Worm (Caenorhabditis elegans) whole organism, L3 larva: ENCODE measurements around the gene hsp-16.2.

ENCODE experiments used
- R02D3.7 ChIP-seq: fragments of 150-350 bp; optimal IDR thresholded peaks from 2 replicates; lab custom pipeline; 2014; ENCODE audit warnings: missing biosample characterization, missing genetic modification characterization
- ZK546.5 ChIP-seq: sonication (generic microtip); optimal IDR thresholded peaks from 2 replicates; lab custom pipeline; 2017; ENCODE audit warnings: missing biosample characterization, missing genetic modification characterization
- aly-2 ChIP-seq: fragments of 150-350 bp; optimal IDR thresholded peaks from 2 replicates; lab custom pipeline; 2014; ENCODE audit warnings: missing biosample characterization, missing genetic modification characterization
- ceh-16 ChIP-seq: sonication (generic microtip); optimal IDR thresholded peaks from 2 replicates; lab custom pipeline; 2017; ENCODE audit warnings: missing biosample characterization, missing genetic modification characterization
- ceh-28 ChIP-seq: fragments of 150-350 bp; optimal IDR thresholded peaks from 2 replicates; lab custom pipeline; 2014; ENCODE audit warnings: missing biosample characterization, missing genetic modification reagents, missing genetic modification characterization
- ceh-82 ChIP-seq: fragments of 150-350 bp; optimal IDR thresholded peaks from 2 replicates; lab custom pipeline; 2014; ENCODE audit warnings: missing biosample characterization, missing genetic modification characterization
- ceh-9 ChIP-seq: sonication (generic microtip); optimal IDR thresholded peaks from 2 replicates; lab custom pipeline; 2018; ENCODE audit warnings: missing biosample characterization, missing genetic modification characterization
- daf-12 ChIP-seq: fragments of 150-350 bp; optimal IDR thresholded peaks from 2 replicates; lab custom pipeline; 2014; ENCODE audit warnings: missing biosample characterization, missing genetic modification reagents, missing genetic modification characterization
- egl-27 ChIP-seq: sonication (generic microtip); optimal IDR thresholded peaks from 4 replicates; lab custom pipeline; 2017; ENCODE audit warnings: missing biosample characterization, missing genetic modification reagents, missing genetic modification characterization
- elt-2 ChIP-seq: sonication (generic microtip); optimal IDR thresholded peaks from 2 replicates; lab custom pipeline; 2016; ENCODE audit warnings: missing genetic modification reagents, mild to moderate bottlenecking, missing genetic modification characterization, missing compliant biosample characterization
- elt-3 ChIP-seq, 3 experiments: fragments of 150-350 bp in 1 of 3; sonication (generic microtip) in 2 of 3; optimal IDR thresholded peaks; 2 replicates in 2 of 3; 4 replicates in 1 of 3; lab custom pipeline; 2014 to 2017; ENCODE audit warnings: missing biosample characterization in 3 of 3, missing genetic modification characterization in 3 of 3
- eor-1 ChIP-seq, 2 experiments: fragments of 150-350 bp; optimal IDR thresholded peaks; 2 replicates each; lab custom pipeline; 2014 to 2018; ENCODE audit warnings: missing biosample characterization in 2 of 2, missing genetic modification characterization in 2 of 2
- fkh-10 ChIP-seq: sonication (generic microtip); optimal IDR thresholded peaks from 2 replicates; lab custom pipeline; 2017; ENCODE audit warnings: missing biosample characterization, missing genetic modification reagents, missing genetic modification characterization
- fkh-2 ChIP-seq: fragments of 150-350 bp; optimal IDR thresholded peaks from 2 replicates; lab custom pipeline; 2014; ENCODE audit warnings: missing biosample characterization, missing genetic modification reagents, missing genetic modification characterization
- hmg-11 ChIP-seq: sonication (generic microtip); optimal IDR thresholded peaks from 2 replicates; lab custom pipeline; 2016; ENCODE audit warnings: missing genetic modification characterization, missing compliant biosample characterization
- jun-1 ChIP-seq: fragments of 150-350 bp; optimal IDR thresholded peaks from 2 replicates; lab custom pipeline; 2014; ENCODE audit warnings: missing biosample characterization, missing genetic modification reagents, missing genetic modification characterization
- lin-15B ChIP-seq: fragments of 150-350 bp; optimal IDR thresholded peaks from 2 replicates; lab custom pipeline; 2014; ENCODE audit warnings: missing biosample characterization, missing genetic modification characterization
- lin-39 ChIP-seq: fragments of 150-350 bp; optimal IDR thresholded peaks from 2 replicates; lab custom pipeline; 2018; ENCODE audit warnings: missing biosample characterization, missing genetic modification reagents, missing genetic modification characterization
- lsy-12 ChIP-seq: sonication (generic microtip); optimal IDR thresholded peaks from 2 replicates; lab custom pipeline; 2016; ENCODE audit warnings: mild to moderate bottlenecking, missing genetic modification characterization, missing compliant biosample characterization
- mdl-1 ChIP-seq: fragments of 150-350 bp; optimal IDR thresholded peaks from 2 replicates; lab custom pipeline; 2014; ENCODE audit warnings: missing biosample characterization, missing genetic modification characterization
- mml-1 ChIP-seq: fragments of 150-350 bp; sonication (generic microtip); optimal IDR thresholded peaks from 3 replicates; lab custom pipeline; 2014; ENCODE audit warnings: missing biosample characterization, missing genetic modification characterization
- nfya-1 ChIP-seq: sonication (generic microtip); optimal IDR thresholded peaks from 2 replicates; lab custom pipeline; 2017; ENCODE audit warnings: missing genetic modification characterization, mild to moderate bottlenecking, missing compliant biosample characterization, antibody characterized with exemption, moderate library complexity; ENCODE audit not compliant: insufficient read depth
- nhr-11 ChIP-seq: fragments of 150-350 bp; optimal IDR thresholded peaks from 2 replicates; lab custom pipeline; 2014; ENCODE audit warnings: missing biosample characterization, missing genetic modification characterization
- nhr-23 ChIP-seq: fragments of 150-350 bp; optimal IDR thresholded peaks from 2 replicates; lab custom pipeline; 2014; ENCODE audit warnings: missing biosample characterization, missing genetic modification reagents, missing genetic modification characterization
- nhr-237 ChIP-seq: fragments of 150-350 bp; optimal IDR thresholded peaks from 2 replicates; lab custom pipeline; 2014; ENCODE audit warnings: missing biosample characterization, missing genetic modification characterization
- nhr-25 ChIP-seq: sonication (generic microtip); optimal IDR thresholded peaks from 2 replicates; lab custom pipeline; 2017; ENCODE audit warnings: missing biosample characterization, missing genetic modification characterization
- nhr-28 ChIP-seq: fragments of 150-350 bp; optimal IDR thresholded peaks from 2 replicates; lab custom pipeline; 2014; ENCODE audit warnings: missing biosample characterization, missing genetic modification characterization
- nhr-43 ChIP-seq: sonication (generic microtip); optimal IDR thresholded peaks from 2 replicates; lab custom pipeline; 2016; ENCODE audit warnings: mild to moderate bottlenecking, missing genetic modification characterization, missing compliant biosample characterization; ENCODE audit not compliant: poor library complexity, severe bottlenecking
- nhr-67 ChIP-seq: fragments of 150-350 bp; optimal IDR thresholded peaks from 2 replicates; lab custom pipeline; 2014; ENCODE audit warnings: missing biosample characterization, missing genetic modification characterization
- nhr-76 ChIP-seq: fragments of 150-350 bp; sonication (generic microtip); optimal IDR thresholded peaks from 5 replicates; lab custom pipeline; 2014; ENCODE audit warnings: missing biosample characterization, missing genetic modification characterization
- nhr-77 ChIP-seq: fragments of 150-350 bp; optimal IDR thresholded peaks from 2 replicates; lab custom pipeline; 2014; ENCODE audit warnings: missing biosample characterization, missing genetic modification characterization
- pha-4 ChIP-seq: fragments of 150-350 bp; optimal IDR thresholded peaks from 2 replicates; lab custom pipeline; 2014; ENCODE audit warnings: missing biosample characterization, missing genetic modification reagents, missing genetic modification characterization
- pqm-1 ChIP-seq: fragments of 150-350 bp; optimal IDR thresholded peaks from 2 replicates; lab custom pipeline; 2017; ENCODE audit warnings: missing biosample characterization, missing genetic modification characterization, inconsistent platforms
- sea-2 ChIP-seq: fragments of 150-350 bp; sonication (generic microtip); optimal IDR thresholded peaks from 4 replicates; lab custom pipeline; 2014; ENCODE audit warnings: missing biosample characterization, missing genetic modification reagents, missing genetic modification characterization
- skn-1 ChIP-seq: fragments of 150-350 bp; optimal IDR thresholded peaks from 2 replicates; lab custom pipeline; 2014; ENCODE audit warnings: missing biosample characterization, missing genetic modification characterization
- snpc-4 ChIP-seq: fragments of 150-350 bp; optimal IDR thresholded peaks from 2 replicates; lab custom pipeline; 2014; ENCODE audit warnings: missing biosample characterization, missing genetic modification characterization
- tbx-2 ChIP-seq: sonication (generic microtip); optimal IDR thresholded peaks from 2 replicates; lab custom pipeline; 2016; ENCODE audit warnings: mild to moderate bottlenecking, missing genetic modification characterization, missing compliant biosample characterization
- unc-39 ChIP-seq: sonication (generic microtip); optimal IDR thresholded peaks from 4 replicates; lab custom pipeline; 2017; ENCODE audit warnings: missing biosample characterization, missing genetic modification characterization
- unc-62 ChIP-seq: fragments of 150-350 bp; sonication (generic microtip); optimal IDR thresholded peaks from 4 replicates; lab custom pipeline; 2014; ENCODE audit warnings: missing biosample characterization, missing genetic modification reagents, missing genetic modification characterization
- zag-1 ChIP-seq: fragments of 150-350 bp; optimal IDR thresholded peaks from 2 replicates; lab custom pipeline; 2014; ENCODE audit warnings: missing biosample characterization, missing genetic modification characterization
- ztf-11 ChIP-seq: fragments of 150-350 bp; optimal IDR thresholded peaks from 2 replicates; lab custom pipeline; 2014; ENCODE audit warnings: missing biosample characterization, missing genetic modification characterization
- ztf-4 ChIP-seq: fragments of 150-350 bp; optimal IDR thresholded peaks from 2 replicates; lab custom pipeline; 2014; ENCODE audit warnings: missing biosample characterization, missing genetic modification characterization

Gene hsp-16.2

DNA sequence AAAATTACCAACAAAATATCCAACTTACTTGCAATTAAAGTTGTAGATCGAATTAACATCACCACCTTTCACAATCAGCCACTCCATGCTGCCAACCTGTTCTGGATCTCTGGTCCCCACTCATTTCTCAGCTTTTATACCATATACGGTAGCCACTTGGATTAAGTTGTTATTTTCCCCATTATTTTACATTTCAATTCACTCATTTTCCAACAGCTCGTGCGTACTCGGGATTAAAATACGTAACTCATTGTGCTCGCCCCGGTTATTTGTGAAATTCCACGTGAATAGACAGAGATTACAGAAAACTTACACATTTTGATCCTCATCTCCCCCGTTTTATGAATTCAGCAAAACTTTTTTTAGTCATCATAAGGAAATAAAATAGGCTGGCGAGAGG lies 1.7 kb downstream of the hsp-16.2 start, which contains the start of gene srt-41:
Gene srt-41 (minus strand): TSS at position 101 of the 400 bp plus-strand sequence.
- TF ChIP-seq skn-1 (tag; lab: Kevin White, UChicago): no peak
- no peak for TF ChIP-seq fkh-10 (GFP tag; lab: Kevin White, UChicago)
- TF ChIP-seq mdl-1: no peak
- TF ChIP-seq mml-1 (tag; lab: Kevin White, UChicago): no peak
- TF ChIP-seq ceh-28 (tag; lab: Kevin White, UChicago): no peak
- TF ChIP-seq nhr-28 (tag; lab: Kevin White, UChicago): no peak
- TF ChIP-seq nhr-67 (tag; lab: Kevin White, UChicago): no peak
- TF ChIP-seq ZK546.5: no peak
- no peak for TF ChIP-seq nhr-237
- no peak for TF ChIP-seq hmg-11 (tag; lab: Kevin White, UChicago)
- no peak for TF ChIP-seq eor-1 (tag; optimal IDR thresholded peaks at IDR 0.05; lab: Kevin White, UChicago)
- TF ChIP-seq jun-1 (tag; lab: Kevin White, UChicago): no peak
- no peak for TF ChIP-seq zag-1
- TF ChIP-seq snpc-4: no peak
- TF ChIP-seq, all 47 proteins: peak for 0

DNA sequence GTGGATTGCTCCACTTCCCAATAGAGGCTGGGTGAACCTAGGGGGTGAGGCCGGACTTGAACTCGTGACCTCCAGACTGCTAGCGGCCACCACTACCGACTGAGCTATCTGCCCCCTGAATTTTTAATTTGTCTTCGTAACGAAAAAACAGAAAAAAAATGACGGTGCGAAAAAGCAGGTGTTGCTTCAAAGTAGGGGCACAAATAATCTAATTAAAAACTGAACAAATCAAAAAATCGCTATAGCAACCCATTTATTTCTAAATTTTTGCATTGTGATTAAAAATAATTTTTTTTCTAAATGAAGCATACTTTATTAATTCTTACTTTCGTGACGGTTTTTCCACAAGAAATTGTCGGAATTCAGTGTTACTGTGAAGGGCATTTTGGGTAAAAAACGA lies 6.9 kb downstream of the hsp-16.2 start, which contains the start of gene F36H9.10:
Gene F36H9.10 (plus strand): TSS at position 301 of the 400 bp plus-strand sequence.
- TF ChIP-seq nhr-25 (tag; lab: Kevin White, UChicago): no peak
- TF ChIP-seq sea-2 (GFP tag; lab: Kevin White, UChicago): no peak
- no peak for TF ChIP-seq nfya-1 (tag; lab: Kevin White, UChicago)
- TF ChIP-seq unc-39 (tag; lab: Kevin White, UChicago): no peak
- TF ChIP-seq ztf-4: no peak
- no peak for TF ChIP-seq unc-62 (GFP tag; lab: Kevin White, UChicago)

DNA sequence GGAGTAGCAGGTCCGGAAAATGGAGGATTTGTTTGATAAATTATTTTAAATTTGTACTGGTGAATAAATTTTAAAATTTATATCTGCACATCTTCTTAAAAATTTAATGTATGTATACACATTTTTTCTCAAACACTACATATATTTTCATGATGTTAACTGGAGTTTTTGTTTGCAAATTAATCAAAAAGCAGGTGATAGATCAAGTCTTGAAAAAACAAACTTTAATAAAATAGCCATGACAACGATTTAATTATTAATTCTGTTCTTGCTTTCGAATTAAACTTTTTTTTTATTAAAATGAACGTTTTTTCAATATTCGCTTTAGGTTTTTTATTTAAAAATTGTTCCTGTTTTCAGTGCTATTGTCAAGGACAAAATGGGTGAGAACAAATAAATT lies 10.5 kb downstream of the hsp-16.2 start, which contains the start of gene F36H9.1:
Gene F36H9.1 (plus strand): TSS at position 301 of the 400 bp plus-strand sequence.
- TF ChIP-seq lsy-12: no peak
- no peak for TF ChIP-seq daf-12 (tag; lab: Kevin White, UChicago)
- no peak for TF ChIP-seq nhr-77 (tag; lab: Kevin White, UChicago)
- no peak for TF ChIP-seq unc-62 (GFP tag; lab: Kevin White, UChicago)
- no peak for TF ChIP-seq mml-1 (tag; lab: Kevin White, UChicago)
- TF ChIP-seq nhr-76: no peak
- no peak for TF ChIP-seq nfya-1 (tag; lab: Kevin White, UChicago)
- TF ChIP-seq nhr-23 (tag; lab: Kevin White, UChicago): no peak
- TF ChIP-seq ceh-16: no peak
- TF ChIP-seq ceh-28 (tag; lab: Kevin White, UChicago): no peak
- TF ChIP-seq unc-39 (tag; lab: Kevin White, UChicago): no peak
- TF ChIP-seq nhr-67 (tag; lab: Kevin White, UChicago): no peak
- TF ChIP-seq pha-4 (tag; lab: Kevin White, UChicago): no peak
- no peak for TF ChIP-seq nhr-237
- no peak for TF ChIP-seq skn-1 (tag; lab: Kevin White, UChicago)
- TF ChIP-seq pqm-1 (tag; lab: Kevin White, UChicago): no peak
- TF ChIP-seq R02D3.7 (tag; lab: Kevin White, UChicago): no peak
- no peak for TF ChIP-seq nhr-11

DNA sequence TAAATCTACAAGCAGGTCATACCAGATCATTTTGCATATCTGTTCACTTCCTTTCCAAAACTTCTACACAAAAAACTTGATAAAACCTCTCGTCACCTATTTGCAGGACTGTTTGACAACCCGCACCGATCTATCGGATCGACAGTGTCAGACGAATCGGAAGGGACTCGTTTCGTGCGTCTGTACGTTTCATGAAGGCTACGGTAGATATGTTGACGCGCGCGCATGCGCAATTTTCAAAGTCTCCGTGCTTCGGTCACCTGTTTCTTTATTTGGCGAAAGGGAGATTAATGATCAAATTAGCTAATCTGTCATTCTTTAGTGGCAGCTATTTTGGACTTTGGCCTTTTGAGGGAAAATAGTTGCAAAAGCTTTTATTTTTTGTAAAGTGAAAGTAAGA lies 15.3 kb downstream of the hsp-16.2 start:
- TF ChIP-seq fkh-2 (tag; lab: Kevin White, UChicago) (no peak), nhr-11 (no peak), nhr-43 (tag; lab: Kevin White, UChicago) (peak; percentile 92), elt-2 (tag; lab: Kevin White, UChicago) (no peak), aly-2 (tag; lab: Kevin White, UChicago) (no peak), pha-4 (tag; lab: Kevin White, UChicago) (no peak), ceh-16 (no peak), ceh-28 (tag; lab: Kevin White, UChicago) (no peak), pqm-1 (tag; lab: Kevin White, UChicago) (no peak), unc-39 (tag; lab: Kevin White, UChicago) (no peak), ceh-9 (tag; lab: Kevin White, UChicago) (no peak), elt-3 (tag; optimal IDR thresholded peaks at IDR 0.05; lab: Kevin White, UChicago) (peak in 1 of 3 experiments; percentile 16), egl-27 (tag; lab: Kevin White, UChicago) (no peak), eor-1 (tag; optimal IDR thresholded peaks at IDR 0.05; lab: Kevin White, UChicago) (no peak), mml-1 (tag; lab: Kevin White, UChicago) (no peak), ztf-4 (no peak), skn-1 (tag; lab: Kevin White, UChicago) (no peak), ceh-82 (tag; lab: Kevin White, UChicago) (no peak), nhr-25 (tag; lab: Kevin White, UChicago) (peak; percentile 93), tbx-2 (tag; lab: Kevin White, UChicago) (peak; percentile 8), lin-39 (tag; lab: Kevin White, UChicago) (no peak), nfya-1 (tag; lab: Kevin White, UChicago) (peak; percentile 24), nhr-28 (tag; lab: Kevin White, UChicago) (no peak), snpc-4 (no peak), lsy-12 (no peak), nhr-77 (tag; lab: Kevin White, UChicago) (no peak), nhr-76 (no peak), sea-2 (GFP tag; lab: Kevin White, UChicago) (no peak), zag-1 (no peak), R02D3.7 (tag; lab: Kevin White, UChicago) (no peak), mdl-1 (no peak), nhr-23 (tag; lab: Kevin White, UChicago) (peak; percentile 28), jun-1 (tag; lab: Kevin White, UChicago) (no peak), nhr-67 (tag; lab: Kevin White, UChicago) (no peak), fkh-10 (GFP tag; lab: Kevin White, UChicago) (no peak), ztf-11 (tag; lab: Kevin White, UChicago) (no peak), lin-15B (tag; lab: Kevin White, UChicago) (no peak)
